Fruit fly (Drosophila melanogaster) whole organism, pupa: ENCODE results near the gene rost.
A peak's percentile ranks its signal among the peaks of the same experiment; 100 is the strongest.

ENCODE experiments used
- CG4496 ChIP-seq: fragments of 200-800 bp; sonication (Bioruptor generic); IDR thresholded peaks from 3 replicates; pipeline ENCODE4 v1.3.6; 2022; ENCODE audit warnings: missing biosample characterization, missing genetic modification characterization
- D1 ChIP-seq: fragments of 200-800 bp; sonication (Bioruptor generic); optimal IDR thresholded peaks from 2 replicates; lab custom pipeline; 2018; ENCODE audit warnings: missing biosample characterization, mild to moderate bottlenecking, missing genetic modification characterization, moderate library complexity
- Ets98B ChIP-seq: fragments of 200-800 bp; sonication (Bioruptor generic); IDR thresholded peaks from 2 replicates; pipeline ENCODE4 v1.3.6; 2022; ENCODE audit warnings: missing biosample characterization, missing genetic modification characterization
- Pif1B ChIP-seq: fragments of 200-800 bp; sonication (Bioruptor generic); optimal IDR thresholded peaks from 3 replicates; lab custom pipeline; 2016; ENCODE audit warnings: missing biosample characterization, missing genetic modification characterization
- gl ChIP-seq: fragments of 200-800 bp; sonication (Bioruptor generic); optimal IDR thresholded peaks from 2 replicates; lab custom pipeline; 2018; ENCODE audit warnings: missing biosample characterization, mild to moderate bottlenecking, missing genetic modification characterization

dm6 chr2L:8989037-8989591, at the start of gene rost:
- TF ChIP-seq CG4496 (GFP tag; lab: Robert Waterston, UW): peak; percentile 38; the same call in 1 of the 3 replicates
- TF ChIP-seq D1 (tag; lab: Kevin White, UChicago): no peak
- peak; percentile 65 for TF ChIP-seq Pif1B (GFP tag; lab: Kevin White, UChicago)
- TF ChIP-seq gl (tag; lab: Kevin White, UChicago): no peak
- no peak for TF ChIP-seq Ets98B (GFP tag; lab: Robert Waterston, UW)
